Worm (Caenorhabditis elegans) whole organism, L4/young adult: Measurements from ENCODE around the gene R160.13.

Experiments
- W03F9.2 ChIP-seq: fragments of 150-350 bp; optimal IDR thresholded peaks from 2 replicates; lab custom pipeline; 2014; ENCODE audit warnings: missing biosample characterization, missing genetic modification characterization
- dao-5 ChIP-seq: sonication (generic microtip); optimal IDR thresholded peaks from 2 replicates; lab custom pipeline; 2016; ENCODE audit warnings: missing genotype, missing genetic modification characterization, moderate library complexity, missing compliant biosample characterization
- him-1 ChIP-seq: sonication (generic microtip); optimal IDR thresholded peaks from 2 replicates; lab custom pipeline; 2016; ENCODE audit warnings: missing genotype, missing genetic modification reagents, missing genetic modification characterization, missing compliant biosample characterization

R160.13 gene

DNA sequence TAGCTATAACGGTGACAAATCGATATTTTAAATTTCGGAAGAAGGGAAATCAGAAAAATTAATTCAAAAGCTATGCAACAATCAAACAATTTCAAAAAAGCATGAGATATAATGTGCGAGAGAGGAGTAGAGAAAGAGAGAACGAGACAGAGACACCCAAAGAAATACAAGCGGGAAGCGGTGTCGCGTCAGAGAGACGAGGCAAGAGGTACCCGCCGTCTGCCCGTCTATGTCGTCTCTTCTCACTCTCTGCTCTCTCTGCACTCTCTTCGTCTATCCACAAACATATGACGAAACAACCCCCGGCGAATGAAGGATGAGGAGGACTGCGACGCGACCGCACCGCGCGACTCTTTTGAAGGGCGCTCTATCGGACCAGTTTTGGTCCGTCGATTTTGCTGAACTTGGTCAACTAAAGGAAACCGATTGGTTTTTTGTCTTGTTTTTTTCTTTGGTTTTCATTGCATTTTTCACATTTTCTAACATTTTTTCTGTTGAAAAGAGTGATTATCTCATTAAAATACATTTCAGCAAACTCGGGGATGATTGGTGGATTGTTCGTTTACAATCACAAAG lies 17.6 kb upstream of the R160.13 start, which contains the start of gene dpy-23:
Gene dpy-23, plus strand, starts transcription at position 526 of the 576 bp plus-strand sequence.
- no peak for TF ChIP-seq dao-5 (tag; lab: Kevin White, UChicago)
- TF ChIP-seq W03F9.2 (tag; lab: Kevin White, UChicago): peak; percentile 60
- peak; percentile 66 for TF ChIP-seq him-1

DNA sequence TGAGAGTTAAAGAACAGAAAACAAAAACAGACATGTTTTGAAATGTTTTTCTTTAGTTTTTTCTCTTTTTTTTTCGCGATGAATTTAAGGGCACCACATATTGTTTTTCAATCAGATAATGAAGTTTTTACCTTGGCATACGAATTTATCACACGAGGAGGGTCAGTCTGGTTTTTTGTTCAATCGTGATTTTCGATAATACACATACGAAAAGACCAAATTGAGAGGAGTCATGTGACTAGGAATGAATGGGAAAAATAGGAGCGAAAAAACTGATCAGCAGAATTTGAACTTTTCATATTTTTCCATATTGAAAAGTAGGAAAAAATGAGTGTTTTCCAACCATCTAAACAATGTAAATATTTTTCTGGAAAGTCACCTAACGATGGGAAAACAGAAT lies 15.2 kb upstream of the R160.13 start:
- TF ChIP-seq W03F9.2 (tag; lab: Kevin White, UChicago): no peak
- no peak for TF ChIP-seq him-1

DNA sequence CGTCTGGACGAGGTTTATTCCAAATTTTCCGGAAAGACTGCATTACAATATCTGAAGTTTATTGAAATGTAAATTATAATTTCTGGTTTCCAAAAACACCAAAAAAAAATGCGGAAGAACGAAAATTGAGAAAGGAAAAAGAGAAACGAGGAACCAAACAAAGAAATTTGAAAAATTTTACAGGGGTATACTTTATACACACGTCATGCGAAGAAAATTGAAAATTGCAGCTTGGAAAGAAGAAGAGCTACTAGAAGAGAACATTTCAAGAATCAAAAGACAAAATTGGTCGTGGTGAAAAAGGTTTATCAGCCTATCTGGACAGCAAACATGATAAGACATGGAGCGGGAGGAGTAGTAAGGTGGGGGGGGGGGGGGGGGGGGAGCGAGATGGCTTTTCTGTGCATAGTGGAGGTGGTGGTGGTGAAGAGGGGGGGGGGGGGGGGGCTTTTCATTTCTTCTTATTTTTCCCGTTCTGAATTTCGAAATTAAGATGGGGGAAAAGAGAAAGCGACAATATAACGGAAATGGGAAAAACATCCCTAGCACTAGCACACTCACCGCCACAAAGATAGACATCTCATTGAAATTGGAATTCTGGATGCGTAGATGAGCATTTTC lies 12.1 kb upstream of the R160.13 start, which contains the start of gene lst-2:
Gene lst-2, minus strand, starts transcription at position 51 of the 621 bp plus-strand sequence.
- TF ChIP-seq W03F9.2 (tag; lab: Kevin White, UChicago): no peak

DNA sequence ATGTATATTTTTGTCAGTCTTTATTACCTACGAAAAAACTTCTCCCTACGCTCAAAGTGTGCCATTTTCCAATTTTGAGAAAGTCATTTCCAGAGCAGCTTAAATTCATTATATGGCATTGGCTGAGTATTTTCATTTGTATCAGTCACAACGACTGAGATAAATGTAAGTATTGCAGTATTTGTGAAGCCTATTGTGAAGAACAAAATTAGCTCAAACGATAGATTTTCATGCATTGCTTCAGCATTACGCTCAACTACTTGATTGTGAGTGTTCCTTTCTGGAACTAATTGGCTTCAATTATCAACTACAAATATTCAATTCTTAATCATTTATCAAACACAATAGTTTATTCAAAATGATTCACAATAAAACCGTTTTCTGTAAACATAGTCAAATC lies 6.4 kb upstream of the R160.13 start, which contains the start of gene R160.12:
Gene R160.12, minus strand, starts transcription at position 101 of the 400 bp plus-strand sequence.
- TF ChIP-seq W03F9.2 (tag; lab: Kevin White, UChicago): no peak
- TF ChIP-seq dao-5 (tag; lab: Kevin White, UChicago): no peak
- no peak for TF ChIP-seq him-1

DNA sequence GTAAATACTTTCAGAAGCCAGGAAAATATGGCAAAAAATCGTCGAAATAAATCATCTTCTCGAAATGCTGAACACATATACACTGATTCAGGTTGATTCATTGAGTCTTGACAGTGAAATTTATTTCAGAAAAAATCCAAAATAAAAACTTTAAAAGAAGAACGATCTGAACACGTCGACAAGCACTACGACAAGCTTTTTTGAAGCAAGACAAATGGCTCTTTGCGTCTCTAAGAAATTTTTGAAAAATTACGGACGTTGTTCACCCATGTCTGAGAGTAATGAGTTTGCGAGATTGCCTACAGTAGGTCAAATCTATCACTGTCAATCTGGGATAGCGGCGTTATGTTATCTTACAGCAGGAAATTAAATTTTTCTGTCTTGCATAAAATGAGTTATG lies 5.5 kb upstream of the R160.13 start, which contains the start of gene R160.2:
Gene R160.2, minus strand, starts transcription at position 101 of the 400 bp plus-strand sequence.
- TF ChIP-seq him-1 (no peak), W03F9.2 (tag; lab: Kevin White, UChicago) (no peak), dao-5 (tag; lab: Kevin White, UChicago) (no peak)

DNA sequence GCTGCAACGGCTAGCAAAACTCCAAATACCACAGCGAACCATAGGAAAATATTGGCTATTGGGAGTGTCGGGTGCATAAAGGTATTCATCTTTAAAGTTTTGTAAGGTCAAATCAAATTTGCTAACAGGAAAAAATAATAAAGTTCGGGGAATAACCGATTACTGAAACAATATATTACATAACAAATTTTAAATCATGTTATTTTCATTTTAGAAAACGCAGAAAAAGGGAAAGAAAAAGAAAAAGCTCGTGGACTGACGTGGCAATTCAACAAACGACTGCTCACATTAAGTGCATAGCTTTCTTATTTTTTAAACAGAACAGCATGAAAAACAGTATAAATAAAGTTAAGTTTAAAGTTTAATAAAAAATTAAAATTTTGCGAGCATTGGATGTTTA lies 1.8 kb upstream of the R160.13 start, which contains the start of gene R160.6:
Gene R160.6, minus strand, starts transcription at position 101 of the 400 bp plus-strand sequence.
- TF ChIP-seq him-1 (no peak), W03F9.2 (tag; lab: Kevin White, UChicago) (no peak), dao-5 (tag; lab: Kevin White, UChicago) (no peak)

DNA sequence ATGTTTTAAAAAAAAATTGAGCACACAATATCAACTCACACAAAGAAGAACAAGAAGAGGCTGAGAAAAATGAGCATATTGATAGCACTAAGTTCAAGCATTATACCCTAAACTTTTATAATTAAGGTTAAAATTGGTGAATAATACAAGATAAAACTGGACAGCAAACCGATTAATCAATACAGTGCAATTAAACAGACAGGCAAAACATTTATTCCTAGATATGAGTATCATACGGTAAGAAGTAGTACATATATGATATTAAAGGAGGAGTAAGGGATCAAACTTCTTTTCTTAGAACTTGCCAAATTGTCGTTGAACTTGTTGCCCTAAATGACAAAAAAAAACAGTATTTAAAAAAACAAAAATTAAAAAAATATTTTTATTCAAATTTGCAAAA lies 675 bp upstream of the R160.13 start, which contains the start of gene R160.14:
Gene R160.14, minus strand, starts transcription at position 101 of the 400 bp plus-strand sequence.
- TF ChIP-seq dao-5 (tag; lab: Kevin White, UChicago) (no peak), W03F9.2 (tag; lab: Kevin White, UChicago) (no peak), him-1 (no peak)

ce11 chrX:4370756-4371155 lies 557 bp downstream of the R160.13 start, which contains the start of gene R160.5:
R160.5 (minus strand) TSS chrX:4370856.
- no peak for TF ChIP-seq W03F9.2 (tag; lab: Kevin White, UChicago)
- no peak for TF ChIP-seq dao-5 (tag; lab: Kevin White, UChicago)
- TF ChIP-seq him-1: no peak

ce11 chrX:4368800-4369199 lies 2.5 kb downstream of the R160.13 start, which contains the start of gene R160.4:
R160.4 (minus strand) TSS chrX:4368900.
- TF ChIP-seq dao-5 (tag; lab: Kevin White, UChicago) (no peak), W03F9.2 (tag; lab: Kevin White, UChicago) (no peak), him-1 (no peak)

DNA sequence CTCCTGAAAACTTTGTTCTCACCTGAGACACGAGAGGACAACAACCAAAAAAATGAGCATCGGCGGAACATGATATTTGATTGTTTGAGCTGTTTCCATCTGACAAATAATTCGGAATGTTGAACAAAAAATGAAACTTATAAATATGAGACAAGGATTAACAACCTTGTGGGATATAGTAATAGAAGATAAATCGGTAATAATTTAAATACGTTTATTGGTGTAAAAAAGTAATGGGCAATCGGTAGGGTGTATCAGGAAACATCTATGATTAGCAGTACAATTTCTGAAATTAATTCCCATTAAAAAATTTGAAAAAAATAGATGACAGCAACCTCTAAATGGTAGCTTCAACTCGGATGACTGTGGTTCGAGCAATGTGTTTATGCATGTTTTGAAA lies 3.9 kb downstream of the R160.13 start, which contains the start of gene R160.10:
Gene R160.10, minus strand, starts transcription at position 101 of the 400 bp plus-strand sequence.
- TF ChIP-seq W03F9.2 (tag; lab: Kevin White, UChicago) (no peak), him-1 (no peak), dao-5 (tag; lab: Kevin White, UChicago) (no peak)

- no peak for TF ChIP-seq W03F9.2 (tag; lab: Kevin White, UChicago)
- no peak for TF ChIP-seq dao-5 (tag; lab: Kevin White, UChicago)
- no peak for TF ChIP-seq him-1
These were observed 5.1 kb downstream of the R160.13 start, which contains the start of gene R160.3 for ce11 chrX:4366231-4366630. R160.3 (minus strand) TSS chrX:4366331.

- TF ChIP-seq dao-5 (tag; lab: Kevin White, UChicago) (no peak), him-1 (no peak), W03F9.2 (tag; lab: Kevin White, UChicago) (no peak)
These were observed 6.4 kb downstream of the R160.13 start, which contains the start of gene F14H12.8 for ce11 chrX:4364877-4365276. F14H12.8 (minus strand) TSS chrX:4364977.

DNA sequence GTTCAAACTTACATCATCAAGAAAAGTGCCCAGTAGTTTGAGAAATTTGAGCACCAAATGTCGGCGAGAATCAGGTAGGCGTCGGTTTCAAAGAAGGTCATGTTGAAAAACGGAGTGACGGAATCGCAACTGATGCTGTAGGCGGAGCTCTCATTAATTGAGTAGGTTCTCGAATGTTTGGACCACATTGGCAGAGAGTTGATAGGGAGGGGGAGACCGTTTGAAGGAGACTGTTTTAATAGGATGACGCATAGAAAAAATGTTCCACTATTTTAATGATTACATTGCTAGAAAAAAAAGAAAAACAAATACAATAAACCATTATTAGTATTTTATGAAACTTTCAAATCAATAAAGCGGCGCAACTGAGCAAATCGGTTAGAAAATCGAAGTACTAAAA lies 8.1 kb downstream of the R160.13 start, which contains the start of gene F14H12.17:
Gene F14H12.17, minus strand, starts transcription at position 101 of the 400 bp plus-strand sequence.
- TF ChIP-seq dao-5 (tag; lab: Kevin White, UChicago) (no peak), him-1 (no peak), W03F9.2 (tag; lab: Kevin White, UChicago) (no peak)

ce11 chrX:4362522-4362921 lies 8.8 kb downstream of the R160.13 start, which contains the start of gene F14H12.7:
F14H12.7 (minus strand) TSS chrX:4362622.
- TF ChIP-seq W03F9.2 (tag; lab: Kevin White, UChicago) (no peak), dao-5 (tag; lab: Kevin White, UChicago) (no peak), him-1 (no peak)
